Worm (Caenorhabditis elegans): ENCODE results near the gene M117.3.

DNA sequence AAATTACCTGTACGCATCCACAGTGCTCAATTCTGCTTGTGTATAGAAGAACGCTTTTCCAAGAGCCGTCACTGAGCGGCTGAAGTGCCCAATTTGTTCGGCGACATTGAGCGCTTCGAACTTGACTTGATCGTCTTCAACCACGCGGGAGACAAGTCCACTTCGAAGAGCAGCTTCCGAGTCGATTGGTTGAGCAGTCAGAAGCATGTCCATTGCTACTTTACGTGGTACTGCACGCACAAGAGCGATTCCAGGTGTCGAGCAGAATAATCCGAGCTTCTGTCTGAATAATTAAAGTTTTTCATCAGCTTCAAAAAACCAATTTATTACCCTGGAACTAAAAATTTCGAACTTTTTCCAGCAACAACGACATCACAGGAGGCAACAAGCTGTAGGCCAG lies 33.4 kb downstream of the M117.3 start:
- TF ChIP-seq hlh-11 (tag; optimal IDR thresholded peaks at IDR 0.05) (no peak), ZK337.2 (GFP tag; IDR thresholded peaks at IDR 0.05) (no peak), rbr-2 (tag; optimal IDR thresholded peaks at IDR 0.05) (no peak), set-16 (GFP tag; IDR thresholded peaks at IDR 0.05) (no peak), fos-1 (tag; optimal IDR thresholded peaks at IDR 0.05) (no peak), nhr-25 (tag; optimal IDR thresholded peaks at IDR 0.05; ENCODE audit: borderline replicate concordance, insufficient read depth) (no peak), pha-4 (GFP tag; IDR thresholded peaks at IDR 0.05) (no peak), pha-4 (tag; optimal IDR thresholded peaks at IDR 0.05) (no peak), lin-38 (GFP tag; IDR thresholded peaks at IDR 0.05) (no peak), unc-62 (GFP tag; optimal IDR thresholded peaks at IDR 0.05 in 1 of 2) (peak in 1 of 2 experiments; percentile 92), unc-62 (tag; optimal IDR thresholded peaks at IDR 0.05) (no peak), lir-3 (tag; optimal IDR thresholded peaks at IDR 0.05) (no peak)
